Worm (Caenorhabditis elegans): ENCODE results near the gene egl-5.

Gene egl-5

DNA sequence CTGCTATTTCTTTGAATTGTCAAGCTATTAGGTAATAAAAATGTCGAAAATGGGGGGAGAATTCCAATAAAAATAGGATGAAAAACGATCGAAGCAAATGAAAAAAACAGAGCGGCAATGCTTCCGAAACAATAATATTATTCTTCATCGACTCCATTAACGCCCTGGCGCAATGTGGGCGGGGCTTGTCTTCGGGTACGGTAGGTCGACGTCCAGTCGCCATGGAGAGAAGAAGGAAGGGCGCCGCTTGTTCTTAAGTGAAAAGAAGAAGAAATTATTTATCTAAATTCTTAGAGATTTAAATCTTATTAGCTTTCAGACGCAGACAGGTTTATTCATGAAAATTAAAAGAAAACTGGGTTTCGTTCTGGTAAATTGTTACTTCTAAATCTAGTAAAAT lies 22.0 kb upstream of the egl-5 start:
- TF ChIP-seq nfyb-1 (GFP tag; IDR thresholded peaks at IDR 0.05) (no peak), hrde-1 (tag; optimal IDR thresholded peaks at IDR 0.05; ENCODE audit: borderline replicate concordance) (no peak), T26A5.8 (tag; optimal IDR thresholded peaks at IDR 0.05) (no peak), snpc-1.1 (tag; optimal IDR thresholded peaks at IDR 0.05; ENCODE audit: insufficient read depth) (no peak), egl-44 (GFP tag; IDR thresholded peaks at IDR 0.05) (no peak), ekl-4 (GFP tag; IDR thresholded peaks at IDR 0.05) (no peak), bed-2 (GFP tag; IDR thresholded peaks at IDR 0.05) (no peak), bed-1 (GFP tag; IDR thresholded peaks at IDR 0.05) (no peak), ztf-25 (GFP tag; IDR thresholded peaks at IDR 0.05) (no peak), K11D2.4 (GFP tag; IDR thresholded peaks at IDR 0.05) (no peak)

DNA sequence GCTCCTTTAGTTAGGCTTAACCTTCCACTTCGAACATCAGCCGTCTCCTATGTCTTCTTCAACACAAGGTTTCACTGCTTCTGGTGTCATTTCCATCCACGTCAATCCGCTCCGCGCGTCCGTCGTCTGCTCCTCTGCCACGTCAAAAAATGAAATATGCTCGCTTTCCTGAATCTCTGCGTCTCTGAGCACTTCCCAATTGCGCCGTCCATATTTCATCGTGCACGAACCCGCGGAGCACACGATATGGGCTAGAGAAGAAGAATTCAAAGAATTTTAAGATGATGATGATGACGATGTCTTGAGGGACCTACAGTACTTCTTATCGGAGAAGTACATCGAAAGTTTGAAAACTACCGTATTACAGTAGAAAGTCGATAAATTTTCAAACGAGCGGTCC lies 21.2 kb upstream of the egl-5 start:
- TF ChIP-seq hsf-1 (GFP tag; IDR thresholded peaks at IDR 0.05): no peak

DNA sequence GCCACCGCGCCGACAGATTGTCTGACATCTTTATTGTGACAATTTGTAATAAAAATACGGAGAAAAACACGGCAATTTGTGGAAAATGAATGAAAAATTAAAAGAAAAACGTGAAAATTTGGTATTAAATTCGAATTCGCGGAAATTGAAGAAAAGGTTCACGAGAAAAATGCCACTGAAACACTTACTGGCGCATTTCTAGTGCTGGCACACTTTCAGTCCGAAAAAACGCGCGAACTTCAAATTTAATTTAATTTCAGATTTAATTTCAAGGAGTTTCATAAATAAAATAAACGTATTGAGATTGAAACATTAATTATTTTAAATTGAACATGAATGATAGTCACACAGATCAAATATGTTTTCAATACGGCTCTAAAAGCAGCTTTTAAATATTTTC lies 18.9 kb upstream of the egl-5 start, which contains the start of gene cyk-7:
Gene cyk-7 (minus strand): TSS at position 99 of the 400 bp plus-strand sequence.
- TF ChIP-seq F33H1.4 (GFP tag; IDR thresholded peaks at IDR 0.05): peak; percentile 69
- TF ChIP-seq snpc-1.3 (tag; optimal IDR thresholded peaks at IDR 0.05; ENCODE audit: insufficient read depth): peak; percentile 85
- TF ChIP-seq F49E8.2 (tag; optimal IDR thresholded peaks at IDR 0.05; ENCODE audit: insufficient read depth): peak; percentile 13
- no peak for TF ChIP-seq tbx-9 (tag; optimal IDR thresholded peaks at IDR 0.05; ENCODE audit: borderline replicate concordance)
- peak; percentile 97 for TF ChIP-seq ztf-18 (tag; optimal IDR thresholded peaks at IDR 0.05)
- TF ChIP-seq lin-35 (GFP tag; optimal IDR thresholded peaks at IDR 0.05): peak; percentile 21 to 78 (median 51)
- TF ChIP-seq dpl-1 (GFP tag; optimal IDR thresholded peaks at IDR 0.05): peak; percentile 77
- TF ChIP-seq ztf-3 (GFP tag; optimal IDR thresholded peaks at IDR 0.05): no peak
- peak; percentile 61 for TF ChIP-seq D2030.7 (GFP tag; IDR thresholded peaks at IDR 0.05)
- no peak for TF ChIP-seq lin-40 (tag; optimal IDR thresholded peaks at IDR 0.05)
- TF ChIP-seq snpc-1.1 (tag; optimal IDR thresholded peaks at IDR 0.05; ENCODE audit: insufficient read depth): peak; percentile 24
- TF ChIP-seq lsl-1 (GFP tag; optimal IDR thresholded peaks at IDR 0.05): peak; percentile 74
- TF ChIP-seq Y56A3A.18 (GFP tag; IDR thresholded peaks at IDR 0.05): no peak
- peak; percentile 64 for TF ChIP-seq him-1 (tag; optimal IDR thresholded peaks at IDR 0.05)
- peak; percentile 77 for TF ChIP-seq efl-1 (GFP tag; optimal IDR thresholded peaks at IDR 0.05)
- no peak for TF ChIP-seq T07F8.4 (tag; optimal IDR thresholded peaks at IDR 0.05)
- peak; percentile 69 for TF ChIP-seq xnd-1 (tag; optimal IDR thresholded peaks at IDR 0.05)
- TF ChIP-seq attf-3 (GFP tag; conservative IDR thresholded peaks at IDR 0.05): peak; percentile 44; the same call in 1 of the 2 replicates
- TF ChIP-seq hsf-1 (GFP tag; IDR thresholded peaks at IDR 0.05): 0 out of 2 replicates have a peak, but pooled peaks have one; percentile 42
- TF ChIP-seq ceh-91 (GFP tag; IDR thresholded peaks at IDR 0.05): peak; percentile 59; the same call in 1 of the 2 replicates
- TF ChIP-seq rcor-1 (GFP tag; IDR thresholded peaks at IDR 0.05): peak; percentile 61
- peak; percentile 26 for TF ChIP-seq tlf-1 (GFP tag; optimal IDR thresholded peaks at IDR 0.05)
- TF ChIP-seq die-1 (tag; optimal IDR thresholded peaks at IDR 0.05): no peak
- peak; percentile 56 for TF ChIP-seq madf-8 (GFP tag; conservative IDR thresholded peaks at IDR 0.05)
- TF ChIP-seq snpc-3.4 (tag; optimal IDR thresholded peaks at IDR 0.05): peak; percentile 55
- TF ChIP-seq pbrm-1 (GFP tag; IDR thresholded peaks at IDR 0.05): peak; percentile 25; the same call in 1 of the 2 replicates
- peak; percentile 51 for TF ChIP-seq F23B12.7 (tag; optimal IDR thresholded peaks at IDR 0.05; ENCODE audit: insufficient read depth)
- no peak for TF ChIP-seq dpff-1 (tag; optimal IDR thresholded peaks at IDR 0.05)
- TF ChIP-seq ceh-100 (GFP tag; IDR thresholded peaks at IDR 0.05): 0 out of 2 replicates have a peak, but pooled peaks have one; percentile 13
- TF ChIP-seq snpc-4 (GFP tag; optimal IDR thresholded peaks at IDR 0.05): no peak
- peak in 1 of 4 experiments; percentile 28 for TF ChIP-seq snpc-4 (tag; optimal IDR thresholded peaks at IDR 0.05)
- TF ChIP-seq ZK185.1 (tag; optimal IDR thresholded peaks at IDR 0.05; ENCODE audit: poor library complexity, severe bottlenecking): no peak
- no peak for TF ChIP-seq ets-4 (GFP tag; optimal IDR thresholded peaks at IDR 0.05)

Measured in whole organism, young adult.